Fruit fly (Drosophila melanogaster): ENCODE data around the gene Sgs8.

DNA sequence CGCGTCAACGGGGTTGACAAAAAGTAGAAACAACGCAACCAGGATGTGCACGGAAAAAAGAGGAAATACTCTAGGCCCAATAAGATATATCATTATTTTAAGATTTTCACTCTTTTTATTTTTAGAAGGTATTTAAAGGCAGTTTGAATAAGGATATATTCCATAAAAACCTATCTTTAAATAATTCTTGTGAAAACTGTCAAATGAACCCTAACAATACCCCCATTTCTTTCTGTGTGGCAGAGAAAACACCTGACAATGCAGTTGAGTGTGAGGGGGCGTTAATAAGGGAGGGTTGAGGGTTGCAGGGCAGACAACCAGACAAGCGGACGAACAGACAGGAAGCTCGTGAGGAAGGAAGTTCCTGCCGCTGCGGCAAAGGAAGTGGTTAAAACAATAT, 42.8 kb upstream of the Sgs8 start:
- TF ChIP-seq Meics (GFP tag; optimal IDR thresholded peaks at IDR 0.05) (no peak), sc (optimal IDR thresholded peaks at IDR 0.05) (no peak), sc (GFP tag; optimal IDR thresholded peaks at IDR 0.05) (peak; percentile 36), CG14965 (GFP tag; optimal IDR thresholded peaks at IDR 0.05; ENCODE audit: borderline replicate concordance) (no peak), sima (GFP tag; optimal IDR thresholded peaks at IDR 0.05) (no peak), br (optimal IDR thresholded peaks at IDR 0.05) (no peak)
